Worm (Caenorhabditis elegans) whole organism, early embryonic: ENCODE data around the gene unc-49.

Source experiments
- ama-1 ChIP-seq: fragments of 150-350 bp; optimal IDR thresholded peaks from 2 replicates; lab custom pipeline; 2014
- ceh-13 ChIP-seq: fragments of 200-800 bp; sonication (Bioruptor generic); optimal IDR thresholded peaks from 2 replicates; lab custom pipeline; 2018; ENCODE audit warnings: mild to moderate bottlenecking, missing genetic modification characterization, missing compliant biosample characterization
- hmbx-1 ChIP-seq: sonication (generic microtip); optimal IDR thresholded peaks from 2 replicates; lab custom pipeline; 2016; ENCODE audit warnings: mild to moderate bottlenecking, missing genetic modification characterization, missing compliant biosample characterization
- hmg-4 ChIP-seq: fragments of 200-800 bp; sonication (Bioruptor generic); optimal IDR thresholded peaks from 2 replicates; lab custom pipeline; 2018; ENCODE audit warnings: mild to moderate bottlenecking, missing genetic modification characterization, missing compliant biosample characterization

ce11 chrIII:10474945-10475344, 45.6 kb upstream of the unc-49 start, which contains the start of gene D2045.9:
- TF ChIP-seq ama-1 (lab: Kevin White, UChicago) (no peak), hmg-4 (GFP tag; lab: Kevin White, UChicago) (no peak), hmbx-1 (no peak), ceh-13 (no peak)
